Worm (Caenorhabditis elegans): Measurements from ENCODE around the gene arl-8.
"Not testable (repeated sequence)": the region's sequence is repeated elsewhere in the genome, so short reads cannot be mapped to it uniquely, and the experiment has no call there.

The arl-8 gene

DNA sequence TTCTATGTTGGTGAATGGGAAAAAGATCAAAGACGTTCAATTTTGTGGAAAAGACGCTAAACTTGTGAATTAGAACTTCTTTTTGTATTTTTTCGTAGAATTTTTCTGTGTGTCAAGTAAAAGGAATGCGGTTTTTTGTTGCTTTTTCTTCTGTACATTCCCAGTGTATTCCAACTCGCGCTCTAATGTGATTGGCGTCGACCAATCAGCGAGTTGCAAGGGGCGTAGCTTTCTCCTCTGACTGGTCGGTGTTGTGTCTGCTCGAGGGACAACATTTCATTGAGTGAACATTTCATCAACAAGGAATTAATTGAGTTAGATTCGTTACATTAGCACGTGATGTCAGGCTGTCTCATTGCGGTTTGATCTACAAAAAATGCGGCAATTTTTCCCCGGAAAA, 3.0 kb downstream of the arl-8 start:
- TF ChIP-seq dao-5 (tag; optimal IDR thresholded peaks at IDR 0.05) (no peak), W03F9.2 (tag; optimal IDR thresholded peaks at IDR 0.05) (no peak), him-1 (tag; optimal IDR thresholded peaks at IDR 0.05) (no peak)

DNA sequence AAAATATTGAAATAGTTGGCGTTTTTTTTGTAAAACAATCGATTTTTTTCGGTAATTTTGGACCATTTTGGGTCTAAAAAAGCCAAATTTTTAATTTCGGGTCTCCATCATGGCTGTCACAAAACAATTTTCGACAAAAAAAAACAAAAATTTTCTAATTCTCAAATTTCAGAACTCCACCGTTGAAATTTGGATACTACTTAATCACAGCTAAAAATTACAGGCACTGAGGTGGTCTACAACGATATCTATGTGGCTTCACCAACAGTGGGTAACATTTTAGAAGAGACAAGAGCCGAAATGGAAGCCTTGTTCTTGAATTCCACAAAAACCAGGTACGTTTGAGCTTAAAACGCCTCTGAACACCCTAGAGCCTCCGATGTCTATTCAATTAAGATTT, 4.4 kb downstream of the arl-8 start, which contains the start of gene Y57G11C.1142:
Gene Y57G11C.1142, plus strand, starts transcription at position 301 of the 400 bp plus-strand sequence.
- TF ChIP-seq dao-5 (tag; optimal IDR thresholded peaks at IDR 0.05) = no peak
- no peak for TF ChIP-seq him-1 (tag; optimal IDR thresholded peaks at IDR 0.05)
- no peak for TF ChIP-seq W03F9.2 (tag; optimal IDR thresholded peaks at IDR 0.05)

DNA sequence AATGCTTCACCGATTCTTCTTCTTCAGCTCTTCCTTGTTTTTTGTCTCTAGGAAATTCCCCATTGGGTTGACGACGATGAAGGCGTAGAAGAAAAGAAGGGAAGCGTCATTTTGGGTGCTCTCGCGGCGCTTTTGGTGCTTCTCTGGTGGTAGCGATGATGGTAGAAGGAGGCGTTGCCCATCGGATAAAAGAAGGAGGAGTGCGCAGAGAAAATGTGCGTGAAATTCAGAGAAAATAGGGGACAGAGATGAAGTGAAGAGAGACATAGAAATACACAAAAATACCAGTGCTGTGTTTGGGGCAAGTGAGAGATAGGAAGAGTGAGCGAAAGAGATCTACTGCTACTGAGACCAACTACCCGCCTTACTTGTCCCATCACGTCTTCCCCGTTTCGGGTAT, 9.0 kb downstream of the arl-8 start, which contains the start of gene oig-5:
Gene oig-5, plus strand, starts transcription at position 301 of the 400 bp plus-strand sequence.
- TF ChIP-seq W03F9.2 (tag; optimal IDR thresholded peaks at IDR 0.05) = no peak
- no peak for TF ChIP-seq him-1 (tag; optimal IDR thresholded peaks at IDR 0.05)

DNA sequence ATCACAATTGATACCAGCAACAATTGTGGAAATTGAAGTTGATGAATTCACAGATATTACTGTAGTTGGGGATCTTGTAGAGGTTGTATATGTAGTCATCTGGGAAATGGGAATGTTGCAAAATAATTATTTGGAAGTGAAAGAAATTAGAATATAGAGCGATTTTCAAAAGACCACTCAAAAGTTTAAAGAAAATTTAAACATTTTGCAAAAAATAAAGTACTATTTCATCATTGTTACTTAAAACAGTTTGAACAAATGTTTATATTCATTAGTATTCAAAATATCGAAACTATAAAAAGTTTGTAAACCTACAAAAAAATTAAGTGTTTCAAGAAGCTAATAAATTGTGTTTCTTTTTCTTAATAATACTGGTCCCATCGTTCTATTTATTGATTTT, 18.3 kb downstream of the arl-8 start, which contains the start of gene Y57G11C.46:
Gene Y57G11C.46, minus strand, starts transcription at position 101 of the 400 bp plus-strand sequence.
- TF ChIP-seq dao-5 (tag; optimal IDR thresholded peaks at IDR 0.05) = no peak
- no peak for TF ChIP-seq him-1 (tag; optimal IDR thresholded peaks at IDR 0.05)
- no peak for TF ChIP-seq W03F9.2 (tag; optimal IDR thresholded peaks at IDR 0.05)

DNA sequence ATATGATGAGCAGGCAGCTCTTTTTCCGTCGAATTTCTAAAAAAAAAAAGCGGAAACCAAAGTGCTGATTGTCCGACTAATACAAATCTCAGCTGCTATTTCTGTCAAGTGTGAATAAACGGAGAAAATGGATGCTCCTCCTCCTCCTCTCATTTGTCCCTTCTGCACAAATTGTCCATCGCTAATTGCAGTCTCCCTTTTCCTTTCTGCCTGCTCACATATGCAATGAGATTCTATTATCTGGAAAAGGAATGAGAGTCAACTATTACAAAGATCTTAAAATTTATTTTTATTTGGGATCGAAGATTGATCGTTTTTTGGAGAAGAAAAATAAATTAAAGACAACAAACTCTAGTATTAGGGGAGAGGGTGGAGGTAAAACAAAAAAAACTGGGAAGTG, 24.3 kb downstream of the arl-8 start:
- TF ChIP-seq dao-5 (tag; optimal IDR thresholded peaks at IDR 0.05) (peak; percentile 35), W03F9.2 (tag; optimal IDR thresholded peaks at IDR 0.05) (no peak)

DNA sequence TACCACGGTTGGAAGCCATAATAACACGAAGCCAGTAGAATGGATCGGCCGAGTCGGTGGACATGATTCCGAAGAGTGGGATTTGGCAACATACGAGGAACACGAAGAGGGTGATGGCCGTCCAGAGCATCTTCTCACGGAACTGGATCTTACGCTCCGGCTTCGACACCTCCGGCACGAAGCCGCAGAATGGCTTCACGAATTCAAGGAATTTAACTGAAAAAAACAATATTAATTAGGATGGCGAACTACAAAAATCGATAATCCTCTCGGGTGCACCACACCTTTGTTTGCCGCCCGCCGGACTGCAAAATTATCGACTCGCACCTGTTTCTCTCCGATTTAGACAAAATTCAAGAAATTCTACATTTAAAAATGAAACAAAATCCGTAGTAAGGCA, 26.3 kb downstream of the arl-8 start:
- TF ChIP-seq dao-5 (tag; optimal IDR thresholded peaks at IDR 0.05) (no peak), W03F9.2 (tag; optimal IDR thresholded peaks at IDR 0.05) (no peak), him-1 (tag; optimal IDR thresholded peaks at IDR 0.05) (no peak)

DNA sequence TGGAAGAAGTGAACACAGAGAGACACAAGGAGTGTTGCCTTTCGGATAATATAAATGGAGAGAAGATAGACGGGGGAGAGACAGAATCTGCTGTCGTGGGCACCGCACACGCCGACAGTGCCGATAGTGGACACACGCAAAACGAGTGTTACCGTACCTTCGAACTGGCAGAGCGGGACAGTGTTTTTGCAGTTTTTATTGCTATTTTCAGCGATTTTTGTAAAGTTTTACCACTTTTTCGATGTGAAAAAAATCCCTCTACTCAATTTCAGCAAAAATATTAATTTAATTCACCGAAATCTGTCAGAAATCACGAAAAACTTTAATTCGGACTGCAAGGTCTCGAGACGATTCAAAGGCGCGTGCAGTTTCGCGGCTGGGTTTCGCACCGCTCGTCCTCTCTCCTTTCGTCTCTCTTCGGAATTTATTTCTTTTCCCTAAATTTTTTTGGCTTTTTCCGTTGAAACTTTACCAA, 27.0 kb downstream of the arl-8 start, which contains the start of gene sec-61.A:
Gene sec-61.A, minus strand, starts transcription at position 387 of the 475 bp plus-strand sequence.
- no peak for TF ChIP-seq dao-5 (tag; optimal IDR thresholded peaks at IDR 0.05)
- TF ChIP-seq him-1 (tag; optimal IDR thresholded peaks at IDR 0.05) = peak; percentile 32
- peak; percentile 42 for TF ChIP-seq W03F9.2 (tag; optimal IDR thresholded peaks at IDR 0.05)

DNA sequence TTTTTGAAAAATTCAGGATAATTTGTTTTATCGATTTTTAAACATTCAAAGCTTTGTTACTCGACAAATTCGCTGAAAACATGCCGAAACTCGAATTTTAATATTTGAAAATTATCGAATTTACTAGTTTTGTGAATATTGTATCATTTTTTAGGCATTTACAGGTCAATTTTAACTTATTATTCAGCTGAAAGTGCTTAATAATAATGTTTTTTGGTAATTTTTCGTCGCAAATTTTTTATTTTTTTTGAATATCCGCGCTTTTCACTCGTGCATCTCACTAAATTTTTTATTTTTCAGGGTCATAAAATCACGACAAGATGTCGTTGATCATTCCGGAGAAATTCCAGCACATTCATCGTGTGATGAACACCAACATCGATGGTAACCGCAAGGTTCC, 27.4 kb downstream of the arl-8 start, which contains the start of gene rps-18:
Gene rps-18, plus strand, starts transcription at position 301 of the 400 bp plus-strand sequence.
- TF ChIP-seq W03F9.2 (tag; optimal IDR thresholded peaks at IDR 0.05) (no peak), him-1 (tag; optimal IDR thresholded peaks at IDR 0.05) (no peak), dao-5 (tag; optimal IDR thresholded peaks at IDR 0.05) (no peak)

DNA sequence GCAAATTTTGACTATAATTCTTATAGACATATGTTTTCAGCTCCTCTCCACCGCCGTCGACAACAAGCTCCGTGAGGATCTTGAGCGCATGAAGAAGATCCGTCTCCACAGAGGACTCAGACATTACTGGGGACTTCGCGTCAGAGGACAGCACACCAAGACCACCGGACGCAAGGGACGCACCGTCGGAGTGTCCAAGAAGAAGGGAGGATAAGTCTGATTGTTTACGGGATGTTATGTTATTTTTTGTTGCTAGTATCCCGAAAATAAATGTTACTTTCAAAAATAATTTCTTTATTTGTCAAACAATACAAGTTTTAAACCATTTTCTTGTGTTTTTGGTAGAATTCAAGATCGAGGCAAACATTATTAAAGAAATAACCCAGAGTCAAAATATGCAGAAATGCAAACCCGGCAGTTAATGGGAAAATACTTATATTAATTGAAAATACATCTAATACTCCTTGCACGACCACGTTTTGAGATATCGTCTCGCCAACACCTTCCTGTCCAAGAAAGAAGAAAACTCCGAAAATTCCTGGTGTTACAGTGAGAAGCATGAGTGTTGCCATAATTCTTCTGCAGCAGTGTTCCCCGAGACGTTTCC, 28.3 kb downstream of the arl-8 start:
- TF ChIP-seq him-1 (tag; optimal IDR thresholded peaks at IDR 0.05) = no peak
- TF ChIP-seq W03F9.2 (tag; optimal IDR thresholded peaks at IDR 0.05) = no peak
- no peak for TF ChIP-seq dao-5 (tag; optimal IDR thresholded peaks at IDR 0.05)

DNA sequence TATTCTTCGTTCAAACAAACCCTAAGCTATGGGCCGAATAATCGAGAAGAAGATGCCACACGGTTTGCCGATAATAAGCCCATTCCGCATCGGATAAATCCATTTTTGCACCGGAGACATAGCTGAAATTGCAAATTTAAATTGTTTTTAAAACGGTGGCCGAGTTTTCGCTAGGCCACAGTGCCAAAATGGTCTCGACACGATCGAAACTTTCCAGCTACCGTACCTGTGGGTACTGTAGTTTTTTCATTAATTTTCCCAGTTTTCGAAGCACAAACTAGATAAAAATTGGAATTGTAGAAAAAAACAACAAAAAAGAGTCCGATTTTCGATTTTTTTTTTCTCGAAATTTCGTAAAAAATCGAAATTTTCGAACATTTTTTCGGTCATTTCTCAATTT, 30.3 kb downstream of the arl-8 start:
- TF ChIP-seq him-1 (tag; optimal IDR thresholded peaks at IDR 0.05) = no peak
- no peak for TF ChIP-seq dao-5 (tag; optimal IDR thresholded peaks at IDR 0.05)
- TF ChIP-seq W03F9.2 (tag; optimal IDR thresholded peaks at IDR 0.05) = no peak

DNA sequence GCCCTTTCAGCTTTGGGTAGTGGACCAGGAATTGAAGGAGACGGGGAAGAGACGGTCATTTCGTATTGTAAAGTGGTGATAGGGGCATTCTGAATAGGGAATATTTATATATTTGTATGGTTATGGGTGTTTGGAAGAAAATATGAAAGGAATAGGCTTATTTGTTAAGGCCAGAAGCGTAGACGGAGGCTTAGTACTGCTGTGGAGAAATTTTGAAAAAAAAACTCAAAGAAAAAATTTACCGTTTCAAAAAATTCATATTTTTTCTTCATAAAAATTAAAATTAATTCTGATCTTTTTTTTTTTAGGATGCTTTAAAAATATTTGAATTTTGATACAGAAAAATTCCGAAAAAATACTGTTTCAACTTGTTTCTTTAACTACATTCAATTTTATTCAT, 31.1 kb downstream of the arl-8 start, which contains the start of gene hhat-2:
Gene hhat-2, minus strand, starts transcription at position 101 of the 400 bp plus-strand sequence.
- no peak for TF ChIP-seq him-1 (tag; optimal IDR thresholded peaks at IDR 0.05)
- no peak for TF ChIP-seq W03F9.2 (tag; optimal IDR thresholded peaks at IDR 0.05)
- no peak for TF ChIP-seq dao-5 (tag; optimal IDR thresholded peaks at IDR 0.05)

DNA sequence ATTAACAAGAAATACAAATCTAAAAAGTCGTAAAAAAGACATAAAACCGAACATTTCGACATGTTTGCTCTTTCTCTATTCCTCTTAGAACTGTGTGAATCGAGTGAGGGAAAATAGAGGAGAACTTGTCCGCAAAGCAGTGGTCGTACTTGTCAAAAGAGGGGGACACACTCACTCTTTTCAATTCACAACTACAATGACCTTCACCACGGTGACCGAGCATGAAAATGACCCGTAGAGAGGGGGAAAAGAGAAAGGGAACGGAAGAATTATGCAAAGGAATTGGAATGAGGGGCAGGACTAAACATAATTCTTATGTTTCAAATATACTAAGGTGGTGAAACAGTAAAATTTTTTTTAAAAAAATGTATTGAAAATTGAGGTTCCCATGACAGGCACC, 35.6 kb downstream of the arl-8 start:
- TF ChIP-seq dao-5 (tag; optimal IDR thresholded peaks at IDR 0.05) = no peak
- TF ChIP-seq him-1 (tag; optimal IDR thresholded peaks at IDR 0.05) = no peak
- TF ChIP-seq W03F9.2 (tag; optimal IDR thresholded peaks at IDR 0.05) = no peak

DNA sequence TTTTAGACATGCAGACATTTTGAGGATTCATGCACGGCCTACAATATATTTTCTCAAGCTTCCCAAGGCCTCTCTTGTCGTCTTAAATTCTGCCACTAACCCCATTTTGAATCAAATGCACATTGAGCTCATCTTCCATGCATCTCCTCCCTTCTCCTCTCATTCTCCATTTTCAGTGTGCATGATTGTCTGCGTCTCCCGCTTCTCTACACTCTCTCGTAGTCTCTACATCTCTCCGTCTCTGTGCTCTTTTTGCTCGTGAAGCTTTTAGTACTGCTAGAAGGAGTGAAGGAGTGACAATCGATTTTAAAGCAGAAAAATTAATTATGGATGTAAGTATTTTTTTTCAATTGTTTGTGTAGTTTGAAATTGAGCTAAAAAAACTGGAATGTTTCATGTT, 38.9 kb downstream of the arl-8 start, which contains the start of gene Y57G11C.22:
Gene Y57G11C.22, plus strand, starts transcription at position 327 of the 400 bp plus-strand sequence.
- no peak for TF ChIP-seq W03F9.2 (tag; optimal IDR thresholded peaks at IDR 0.05)
- TF ChIP-seq him-1 (tag; optimal IDR thresholded peaks at IDR 0.05) = no peak
- TF ChIP-seq dao-5 (tag; optimal IDR thresholded peaks at IDR 0.05) = no peak

DNA sequence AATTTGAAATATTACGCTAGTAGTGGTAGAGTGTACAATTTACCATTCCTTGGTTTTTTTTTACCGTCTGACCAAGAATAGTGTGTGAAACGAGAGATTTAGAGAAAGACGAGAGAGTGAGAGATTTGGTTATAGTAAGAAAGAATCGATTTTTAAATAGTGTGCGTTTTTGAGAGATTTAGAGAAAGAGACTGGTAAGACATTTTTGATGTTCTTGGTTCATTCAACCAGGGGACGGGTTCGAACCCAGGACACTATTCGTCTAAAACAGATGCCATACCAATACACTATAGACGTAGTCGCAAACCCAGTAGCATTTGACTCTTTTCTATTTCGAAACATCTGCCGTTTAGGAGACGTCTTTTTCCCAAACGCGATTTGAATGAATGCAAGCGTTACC, 40.1 kb downstream of the arl-8 start:
- peak; percentile 76 for TF ChIP-seq dao-5 (tag; optimal IDR thresholded peaks at IDR 0.05)
- no peak for TF ChIP-seq W03F9.2 (tag; optimal IDR thresholded peaks at IDR 0.05)
- peak; percentile 72 for TF ChIP-seq him-1 (tag; optimal IDR thresholded peaks at IDR 0.05)

DNA sequence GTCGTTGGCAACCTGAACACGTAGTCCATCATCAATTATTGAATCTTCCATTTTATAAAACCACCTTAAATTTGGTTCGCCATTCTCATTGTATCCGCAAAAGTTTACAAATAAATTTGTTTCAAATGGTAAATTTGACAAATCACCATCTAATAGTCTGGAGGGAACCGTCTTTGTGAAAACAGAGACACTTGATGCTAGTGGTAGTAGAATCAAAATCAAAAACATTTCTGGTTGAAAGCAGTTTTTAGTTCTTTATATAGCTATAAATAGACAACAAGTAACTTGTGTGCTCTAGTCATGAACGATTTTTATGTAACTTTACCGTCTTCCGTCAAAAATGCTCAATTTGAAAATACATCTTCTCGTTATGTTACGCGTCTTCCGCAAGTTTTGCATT, 45.1 kb downstream of the arl-8 start, which contains the start of gene Y57G11C.20:
Gene Y57G11C.20, plus strand, starts transcription at position 301 of the 400 bp plus-strand sequence.
- TF ChIP-seq him-1, W03F9.2, dao-5 (tag; optimal IDR thresholded peaks at IDR 0.05): not testable (repeated sequence)
